Worm (Caenorhabditis elegans) whole organism, mixed stage, embryonic: ENCODE data around the gene hpk-1.
A peak's percentile ranks its signal among the peaks of the same experiment; 100 is the strongest.

Experiments
- M03D4.4 ChIP-seq: sonication (generic microtip); optimal IDR thresholded peaks from 2 replicates; lab custom pipeline; 2017; ENCODE audit warnings: mild to moderate bottlenecking, missing genetic modification characterization, missing compliant biosample characterization
- bed-3 ChIP-seq: fragments of 200-800 bp; sonication (Bioruptor generic); optimal IDR thresholded peaks from 3 replicates; lab custom pipeline; 2018; ENCODE audit warnings: mild to moderate bottlenecking, missing genetic modification characterization, moderate library complexity, missing compliant biosample characterization
- blmp-1 ChIP-seq: fragments of 150-350 bp; optimal IDR thresholded peaks from 2 replicates; lab custom pipeline; 2014; ENCODE audit warnings: missing biosample characterization, missing genetic modification characterization
- ceh-39 ChIP-seq: fragments of 150-350 bp; optimal IDR thresholded peaks from 2 replicates; lab custom pipeline; 2014; ENCODE audit warnings: missing biosample characterization, missing genetic modification characterization
- ceh-43 ChIP-seq: fragments of 200-800 bp; sonication (Bioruptor generic); optimal IDR thresholded peaks from 2 replicates; lab custom pipeline; 2018; ENCODE audit warnings: mild to moderate bottlenecking, missing genetic modification characterization, moderate library complexity, missing compliant biosample characterization
- ceh-83 ChIP-seq: fragments of 200-800 bp; sonication (Bioruptor generic); optimal IDR thresholded peaks from 2 replicates; lab custom pipeline; 2018; ENCODE audit warnings: mild to moderate bottlenecking, missing genetic modification characterization, missing compliant biosample characterization
- ces-1 ChIP-seq: fragments of 150-350 bp; optimal IDR thresholded peaks from 2 replicates; lab custom pipeline; 2014; ENCODE audit warnings: missing biosample characterization, missing genetic modification reagents, missing genetic modification characterization
- cnd-1 ChIP-seq: fragments of 200-800 bp; sonication (Bioruptor generic); optimal IDR thresholded peaks from 2 replicates; lab custom pipeline; 2018; ENCODE audit warnings: mild to moderate bottlenecking, missing genetic modification characterization, missing compliant biosample characterization
- drap-1 ChIP-seq: fragments of 200-800 bp; sonication (Bioruptor generic); optimal IDR thresholded peaks from 3 replicates; lab custom pipeline; 2018; ENCODE audit warnings: mild to moderate bottlenecking, missing genetic modification characterization, missing compliant biosample characterization
- elt-1 ChIP-seq: sonication (generic microtip); optimal IDR thresholded peaks from 2 replicates; lab custom pipeline; 2017; ENCODE audit warnings: missing genetic modification characterization, mild to moderate bottlenecking, missing compliant biosample characterization, antibody characterized with exemption, moderate library complexity, borderline replicate concordance; ENCODE audit not compliant: insufficient read depth
- elt-3 ChIP-seq: fragments of 150-350 bp; optimal IDR thresholded peaks from 2 replicates; lab custom pipeline; 2014; ENCODE audit warnings: missing biosample characterization, missing genetic modification characterization
- flh-1 ChIP-seq: fragments of 200-800 bp; sonication (Bioruptor generic); optimal IDR thresholded peaks from 2 replicates; lab custom pipeline; 2018; ENCODE audit warnings: mild to moderate bottlenecking, missing genetic modification characterization, moderate library complexity, missing compliant biosample characterization
- ham-2 ChIP-seq: fragments of 200-800 bp; sonication (Bioruptor generic); optimal IDR thresholded peaks from 2 replicates; lab custom pipeline; 2018; ENCODE audit warnings: mild to moderate bottlenecking, missing genetic modification characterization, missing compliant biosample characterization
- hlh-1 ChIP-seq: fragments of 150-350 bp; optimal IDR thresholded peaks from 2 replicates; lab custom pipeline; 2014; ENCODE audit warnings: missing biosample characterization, missing genetic modification reagents, missing genetic modification characterization
- lin-13 ChIP-seq: fragments of 150-350 bp; optimal IDR thresholded peaks from 2 replicates; lab custom pipeline; 2014; ENCODE audit warnings: missing biosample characterization, missing genetic modification characterization
- lin-32 ChIP-seq: fragments of 200-800 bp; sonication (Bioruptor generic); optimal IDR thresholded peaks from 2 replicates; lab custom pipeline; 2018; ENCODE audit warnings: mild to moderate bottlenecking, missing genetic modification characterization, missing compliant biosample characterization
- lsy-2 ChIP-seq: fragments of 150-350 bp; optimal IDR thresholded peaks from 2 replicates; lab custom pipeline; 2014; ENCODE audit warnings: missing biosample characterization, missing genetic modification characterization
- mab-5 ChIP-seq: fragments of 150-350 bp; optimal IDR thresholded peaks from 2 replicates; lab custom pipeline; 2014; ENCODE audit warnings: missing biosample characterization, missing genetic modification characterization
- mep-1 ChIP-seq: fragments of 150-350 bp; optimal IDR thresholded peaks from 2 replicates; lab custom pipeline; 2017; ENCODE audit warnings: missing biosample characterization, missing genetic modification reagents, missing genetic modification characterization, inconsistent platforms
- mls-2 ChIP-seq: sonication (generic microtip); optimal IDR thresholded peaks from 2 replicates; lab custom pipeline; 2016; ENCODE audit warnings: mild to moderate bottlenecking, missing genetic modification characterization, moderate library complexity, missing compliant biosample characterization
- nhr-12 ChIP-seq: fragments of 150-350 bp; optimal IDR thresholded peaks from 2 replicates; lab custom pipeline; 2014; ENCODE audit warnings: missing biosample characterization, missing genetic modification characterization
- nhr-2 ChIP-seq: fragments of 150-350 bp; optimal IDR thresholded peaks from 2 replicates; lab custom pipeline; 2014; ENCODE audit warnings: missing biosample characterization, missing genetic modification characterization
- nhr-237 ChIP-seq: fragments of 150-350 bp; optimal IDR thresholded peaks from 2 replicates; lab custom pipeline; 2014; ENCODE audit warnings: missing biosample characterization, missing genetic modification characterization
- nhr-28 ChIP-seq: fragments of 150-350 bp; optimal IDR thresholded peaks from 2 replicates; lab custom pipeline; 2014; ENCODE audit warnings: missing biosample characterization, missing genetic modification characterization
- nhr-76 ChIP-seq: sonication (generic microtip); optimal IDR thresholded peaks from 2 replicates; lab custom pipeline; 2017; ENCODE audit warnings: missing biosample characterization, missing genetic modification characterization
- pha-4 ChIP-seq: fragments of 150-350 bp; optimal IDR thresholded peaks from 2 replicates; lab custom pipeline; 2018; ENCODE audit warnings: missing biosample characterization, missing genetic modification reagents, missing genetic modification characterization
- sem-2 ChIP-seq: fragments of 200-800 bp; sonication (Bioruptor generic); optimal IDR thresholded peaks from 2 replicates; lab custom pipeline; 2018; ENCODE audit warnings: mild to moderate bottlenecking, missing genetic modification characterization, missing compliant biosample characterization
- snpc-4 ChIP-seq: fragments of 150-350 bp; optimal IDR thresholded peaks from 2 replicates; lab custom pipeline; 2014; ENCODE audit warnings: missing biosample characterization, missing genetic modification characterization
- sptf-1 ChIP-seq: sonication (generic microtip); optimal IDR thresholded peaks from 2 replicates; lab custom pipeline; 2017; ENCODE audit warnings: mild to moderate bottlenecking, missing genetic modification characterization, moderate library complexity, missing compliant biosample characterization
- tbx-8 ChIP-seq: fragments of 200-800 bp; sonication (Bioruptor generic); optimal IDR thresholded peaks from 2 replicates; lab custom pipeline; 2018; ENCODE audit warnings: mild to moderate bottlenecking, missing genetic modification characterization, moderate library complexity, missing compliant biosample characterization
- unc-120 ChIP-seq: sonication (generic microtip); optimal IDR thresholded peaks from 2 replicates; lab custom pipeline; 2017; ENCODE audit warnings: missing genetic modification characterization, missing compliant biosample characterization; ENCODE audit not compliant: poor library complexity, severe bottlenecking
- unc-39 ChIP-seq: fragments of 150-350 bp; optimal IDR thresholded peaks from 2 replicates; lab custom pipeline; 2014; ENCODE audit warnings: missing biosample characterization, missing genetic modification characterization
- unc-62 ChIP-seq: fragments of 150-350 bp; optimal IDR thresholded peaks from 2 replicates; lab custom pipeline; 2014; ENCODE audit warnings: missing biosample characterization, missing genetic modification reagents, missing genetic modification characterization
- zip-8 ChIP-seq: fragments of 150-350 bp; optimal IDR thresholded peaks from 2 replicates; lab custom pipeline; 2014; ENCODE audit warnings: missing biosample characterization, missing genetic modification characterization
- ztf-11 ChIP-seq: fragments of 150-350 bp; optimal IDR thresholded peaks from 2 replicates; lab custom pipeline; 2014; ENCODE audit warnings: missing biosample characterization, missing genetic modification characterization

The hpk-1 gene

ce11 chrX:4216894-4217293, at the start of gene hpk-1, which contains the start of gene F20B6.10:
Gene hpk-1, minus strand, starts transcription at chrX:4217290.
Gene F20B6.10, minus strand, starts transcription at chrX:4217196.
- TF ChIP-seq mls-2 (no peak), ztf-11 (tag; lab: Kevin White, UChicago) (no peak), blmp-1 (tag; lab: Kevin White, UChicago) (no peak), ham-2 (GFP tag; lab: Kevin White, UChicago) (no peak), flh-1 (GFP tag; lab: Kevin White, UChicago) (no peak), ceh-43 (GFP tag; lab: Kevin White, UChicago) (no peak), unc-62 (GFP tag; lab: Kevin White, UChicago) (no peak), elt-1 (tag; lab: Kevin White, UChicago) (no peak), bed-3 (GFP tag; lab: Kevin White, UChicago) (no peak), lsy-2 (tag; lab: Kevin White, UChicago) (no peak), mep-1 (tag; lab: Kevin White, UChicago) (no peak), zip-8 (tag; lab: Kevin White, UChicago) (no peak)

DNA sequence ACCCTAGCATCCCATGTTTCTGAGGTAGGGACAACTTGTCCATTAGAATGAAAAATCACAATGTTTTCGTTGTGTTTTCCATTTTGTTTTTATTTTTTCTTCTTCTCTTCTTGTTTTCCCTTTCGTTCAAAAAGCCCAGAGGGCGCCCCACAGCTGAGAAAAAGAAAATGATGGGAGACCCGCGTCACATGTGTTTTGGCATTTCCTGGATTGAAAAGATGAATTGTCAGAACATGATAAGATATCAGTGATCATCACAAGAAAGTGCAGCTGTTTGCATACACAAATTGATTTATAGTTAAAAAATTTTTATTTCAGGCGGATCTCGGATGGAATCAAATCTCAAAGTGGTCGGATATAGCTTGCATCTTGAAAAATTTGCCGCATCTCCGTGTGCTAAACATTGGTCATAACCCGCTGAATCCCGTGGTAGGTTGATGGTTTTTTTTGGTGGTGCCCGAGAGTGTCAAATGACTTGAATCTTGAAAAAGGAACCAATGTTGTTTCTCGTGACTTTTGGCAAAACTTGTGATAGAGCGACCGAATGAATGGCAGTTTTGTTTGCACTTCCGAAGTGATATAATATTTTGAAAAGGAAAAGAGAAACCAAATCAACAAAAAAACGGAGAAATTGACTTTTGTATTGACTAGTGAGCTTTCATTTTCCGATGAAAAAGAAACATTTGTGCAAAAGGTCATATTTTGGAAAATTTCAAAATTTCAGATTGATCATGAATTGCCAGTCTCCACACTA, 49.3 kb upstream of the hpk-1 start:
- TF ChIP-seq mab-5: peak; percentile 72
- peak; percentile 64 for TF ChIP-seq hlh-1 (tag; lab: Kevin White, UChicago)
- TF ChIP-seq M03D4.4 (tag; lab: Kevin White, UChicago): no peak
- TF ChIP-seq bed-3 (GFP tag; lab: Kevin White, UChicago): no peak
- TF ChIP-seq unc-62 (GFP tag; lab: Kevin White, UChicago): peak; percentile 75
- no peak for TF ChIP-seq unc-39 (tag; lab: Kevin White, UChicago)

DNA sequence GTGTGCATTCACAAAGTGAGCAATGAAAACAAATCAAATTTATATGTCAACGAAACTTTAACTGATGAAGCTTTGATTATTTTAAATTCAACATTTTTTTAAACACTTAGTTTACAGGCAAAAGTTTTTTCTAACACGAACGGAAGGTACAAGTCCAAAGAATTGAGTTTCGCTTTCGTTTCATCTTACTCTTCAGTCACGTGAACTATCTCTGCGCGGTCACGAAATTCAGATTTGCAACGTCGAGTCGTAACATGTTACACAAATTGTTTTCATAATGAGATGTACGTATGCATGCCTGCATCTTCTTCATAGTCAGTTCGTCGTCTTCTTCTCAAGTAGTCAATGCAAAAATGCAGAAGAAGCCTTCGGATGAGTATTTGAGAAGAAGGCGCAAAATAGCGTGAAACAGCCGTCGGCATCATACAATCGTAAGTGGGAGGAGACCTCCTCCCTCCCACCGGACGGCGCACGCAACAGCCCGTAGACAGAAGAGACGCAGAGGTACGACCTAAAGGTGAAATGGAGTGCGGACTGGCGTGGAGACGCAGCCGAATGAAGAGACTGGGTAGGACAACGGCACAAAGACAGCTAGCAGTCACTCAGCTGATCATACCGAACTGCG, 48.3 kb upstream of the hpk-1 start, which contains the start of gene coel-1:
Gene coel-1, plus strand, starts transcription at position 381 of the 625 bp plus-strand sequence.
- TF ChIP-seq snpc-4 (tag; lab: Kevin White, UChicago) (no peak), ztf-11 (tag; lab: Kevin White, UChicago) (no peak), M03D4.4 (tag; lab: Kevin White, UChicago) (no peak), unc-39 (tag; lab: Kevin White, UChicago) (no peak), sptf-1 (tag; lab: Kevin White, UChicago) (peak; percentile 31), ceh-83 (GFP tag; lab: Kevin White, UChicago) (no peak), tbx-8 (no peak), pha-4 (tag; lab: Kevin White, UChicago) (no peak), elt-3 (tag; lab: Kevin White, UChicago) (no peak), lin-32 (no peak), nhr-28 (no peak), mab-5 (no peak), drap-1 (peak; percentile 16), nhr-2 (tag; lab: Kevin White, UChicago) (no peak), sem-2 (GFP tag; lab: Kevin White, UChicago) (peak; percentile 3), lsy-2 (tag; lab: Kevin White, UChicago) (peak; percentile 36), ham-2 (GFP tag; lab: Kevin White, UChicago) (peak; percentile 86), hlh-1 (tag; lab: Kevin White, UChicago) (peak; percentile 72), nhr-237 (tag; lab: Kevin White, UChicago) (no peak), lin-13 (tag; lab: Kevin White, UChicago) (no peak), cnd-1 (tag; lab: Kevin White, UChicago) (peak; percentile 8), ces-1 (GFP tag; lab: Kevin White, UChicago) (peak; percentile 71), ceh-43 (GFP tag; lab: Kevin White, UChicago) (no peak), mep-1 (tag; lab: Kevin White, UChicago) (no peak), unc-62 (GFP tag; lab: Kevin White, UChicago) (peak; percentile 67), blmp-1 (tag; lab: Kevin White, UChicago) (peak; percentile 20), zip-8 (tag; lab: Kevin White, UChicago) (no peak), mls-2 (peak; percentile 28), bed-3 (GFP tag; lab: Kevin White, UChicago) (no peak), ceh-39 (tag; lab: Kevin White, UChicago) (no peak), unc-120 (peak; percentile 65), elt-1 (tag; lab: Kevin White, UChicago) (no peak), nhr-12 (tag; lab: Kevin White, UChicago) (no peak), flh-1 (GFP tag; lab: Kevin White, UChicago) (no peak), nhr-76 (tag; lab: Kevin White, UChicago) (no peak)
